Fruit fly (Drosophila melanogaster) whole organism, embryonic: ENCODE data around the gene ImpE1.
A peak's percentile ranks its signal among the peaks of the same experiment; 100 is the strongest.

Source experiments
- Adf1 ChIP-seq: fragments of 200-800 bp; sonication (Bioruptor generic); IDR thresholded peaks from 2 replicates; pipeline ENCODE4 v1.3.6; 2022; ENCODE audit warnings: missing biosample characterization, missing genetic modification characterization
- B-H2 ChIP-seq: fragments of 200-800 bp; sonication (Bioruptor generic); optimal IDR thresholded peaks from 2 replicates; lab custom pipeline; 2018; ENCODE audit warnings: missing biosample characterization, mild to moderate bottlenecking, missing genetic modification characterization
- CG10979 ChIP-seq: fragments of 200-800 bp; sonication (Bioruptor generic); optimal IDR thresholded peaks from 2 replicates; lab custom pipeline; 2018; ENCODE audit warnings: missing biosample characterization, mild to moderate bottlenecking, missing genetic modification characterization, moderate library complexity
- CG11247 ChIP-seq: fragments of 200-800 bp; sonication (Bioruptor generic); IDR thresholded peaks from 2 replicates; pipeline ENCODE4 v1.3.6; 2022; ENCODE audit warnings: missing biosample characterization, missing genetic modification characterization
- CG13775 ChIP-seq: fragments of 200-800 bp; sonication (Bioruptor generic); optimal IDR thresholded peaks from 3 replicates; lab custom pipeline; 2017; ENCODE audit warnings: missing biosample characterization, mild to moderate bottlenecking, missing genetic modification characterization
- CG17186 ChIP-seq: fragments of 200-800 bp; sonication (Bioruptor generic); optimal IDR thresholded peaks from 3 replicates; lab custom pipeline; 2017; ENCODE audit warnings: missing biosample characterization, missing genetic modification reagents, missing genetic modification characterization
- CG2129 ChIP-seq: fragments of 200-800 bp; sonication (Bioruptor generic); IDR thresholded peaks from 2 replicates; pipeline ENCODE4 v1.3.6; 2022; ENCODE audit warnings: missing biosample characterization, missing genetic modification characterization; ENCODE audit not compliant: partially characterized antibody
- CG2678 ChIP-seq: fragments of 200-800 bp; sonication (Bioruptor generic); optimal IDR thresholded peaks from 3 replicates; lab custom pipeline; 2019; ENCODE audit warnings: missing biosample characterization, mild to moderate bottlenecking, missing genetic modification characterization, moderate library complexity
- CG31388 ChIP-seq: fragments of 200-800 bp; sonication (Bioruptor generic); optimal IDR thresholded peaks from 2 replicates; lab custom pipeline; 2016; ENCODE audit warnings: missing biosample characterization, missing genetic modification characterization
- CG34224 ChIP-seq: fragments of 200-800 bp; sonication (Bioruptor generic); IDR thresholded peaks from 3 replicates; pipeline ENCODE4 v1.3.6; 2022; ENCODE audit warnings: missing biosample characterization, missing genetic modification characterization; ENCODE audit not compliant: partially characterized antibody
- CG4707 ChIP-seq: fragments of 200-800 bp; sonication (Bioruptor generic); optimal IDR thresholded peaks from 2 replicates; lab custom pipeline; 2018; ENCODE audit warnings: missing biosample characterization, mild to moderate bottlenecking, missing genetic modification characterization, moderate library complexity
- CG6683 ChIP-seq: fragments of 200-800 bp; sonication (Bioruptor generic); optimal IDR thresholded peaks from 2 replicates; lab custom pipeline; 2017; ENCODE audit warnings: missing biosample characterization, mild to moderate bottlenecking, missing genetic modification characterization, missing genetic modification reagents
- CG7372 ChIP-seq: fragments of 200-800 bp; sonication (Bioruptor generic); IDR thresholded peaks from 2 replicates; pipeline ENCODE4 v1.3.6; 2022; ENCODE audit warnings: missing biosample characterization, missing genetic modification characterization
- CG8089 ChIP-seq: fragments of 200-800 bp; sonication (Bioruptor generic); optimal IDR thresholded peaks from 3 replicates; lab custom pipeline; 2016; ENCODE audit warnings: missing biosample characterization, missing genetic modification characterization
- CG9437 ChIP-seq: fragments of 200-800 bp; sonication (Bioruptor generic); optimal IDR thresholded peaks from 2 replicates; lab custom pipeline; 2018; ENCODE audit warnings: missing biosample characterization, mild to moderate bottlenecking, missing genetic modification characterization
- CHES-1-like ChIP-seq: fragments of 200-800 bp; sonication (Bioruptor generic); optimal IDR thresholded peaks from 2 replicates; lab custom pipeline; 2016; ENCODE audit warnings: missing biosample characterization, missing genetic modification characterization
- Camta ChIP-seq: fragments of 200-800 bp; sonication (Bioruptor generic); optimal IDR thresholded peaks from 2 replicates; lab custom pipeline; 2016; ENCODE audit warnings: missing biosample characterization, missing genetic modification characterization
- CoRest ChIP-seq: fragments of 200-800 bp; sonication (Bioruptor generic); optimal IDR thresholded peaks from 3 replicates; lab custom pipeline; 2018; ENCODE audit warnings: missing biosample characterization, mild to moderate bottlenecking, missing genetic modification characterization, moderate library complexity
- Deaf1 ChIP-seq: fragments of 200-800 bp; optimal IDR thresholded peaks from 3 replicates; lab custom pipeline; 2019; ENCODE audit warnings: missing biosample characterization, mild to moderate bottlenecking, missing genetic modification characterization, moderate library complexity
- Dip2 ChIP-seq: fragments of 200-800 bp; sonication (Bioruptor generic); IDR thresholded peaks from 2 replicates; pipeline ENCODE4 v1.3.6; 2022; ENCODE audit warnings: missing biosample characterization, missing genetic modification characterization
- Doc2 ChIP-seq: fragments of 200-800 bp; sonication (Bioruptor generic); IDR thresholded peaks from 2 replicates; pipeline ENCODE4 v1.3.6; 2022; ENCODE audit warnings: missing biosample characterization, missing genetic modification characterization
- Doc3 ChIP-seq: fragments of 200-800 bp; sonication (Bioruptor generic); IDR thresholded peaks from 3 replicates; pipeline ENCODE4 v1.3.6; 2022; ENCODE audit warnings: missing biosample characterization, missing genetic modification characterization; ENCODE audit not compliant: partially characterized antibody
- Eip74EF ChIP-seq, 2 experiments: fragments of 200-800 bp in 1 of 2; fragments of >200 bp in 1 of 2; sonication (Bioruptor generic) in 1 of 2; optimal IDR thresholded peaks; 2 replicates each; lab custom pipeline; 2017 to 2019; ENCODE audit warnings: missing biosample characterization in 2 of 2, missing genetic modification characterization in 2 of 2, mild to moderate bottlenecking in 1 of 2, moderate library complexity in 1 of 2
- Gug ChIP-seq: fragments of 200-800 bp; sonication (Bioruptor generic); IDR thresholded peaks from 4 replicates; pipeline ENCODE4 v1.3.6; 2022; ENCODE audit warnings: missing biosample characterization, missing genetic modification characterization
- H15 ChIP-seq: fragments of 200-800 bp; sonication (Bioruptor generic); IDR thresholded peaks from 3 replicates; pipeline ENCODE4 v1.3.6; 2022; ENCODE audit warnings: missing biosample characterization, missing genetic modification characterization
- H2.0 ChIP-seq: fragments of 200-800 bp; sonication (Bioruptor generic); IDR thresholded peaks from 2 replicates; pipeline ENCODE4 v1.3.6; 2022; ENCODE audit warnings: missing biosample characterization, missing genetic modification characterization
- Lpt ChIP-seq: fragments of >200 bp; optimal IDR thresholded peaks from 2 replicates; lab custom pipeline; 2018; ENCODE audit warnings: missing biosample characterization, missing genetic modification characterization
- Neu2 ChIP-seq: fragments of 200-800 bp; sonication (Bioruptor generic); optimal IDR thresholded peaks from 3 replicates; lab custom pipeline; 2016; ENCODE audit warnings: missing biosample characterization, missing genetic modification characterization, borderline replicate concordance
- Oaz ChIP-seq: fragments of 200-800 bp; sonication (Bioruptor generic); IDR thresholded peaks from 2 replicates; pipeline ENCODE4 v1.3.6; 2022; ENCODE audit warnings: missing biosample characterization, missing genetic modification characterization
- TFAM ChIP-seq: fragments of 200-800 bp; sonication (Bioruptor generic); optimal IDR thresholded peaks from 2 replicates; lab custom pipeline; 2017; ENCODE audit warnings: missing biosample characterization, missing genetic modification characterization, inconsistent platforms
- Taf1 ChIP-seq: fragments of 200-800 bp; sonication (Bioruptor generic); IDR thresholded peaks from 2 replicates; pipeline ENCODE4 v1.3.6; 2022; ENCODE audit warnings: missing biosample characterization, missing genetic modification characterization
- Xbp1 ChIP-seq: fragments of 200-800 bp; sonication (Bioruptor generic); optimal IDR thresholded peaks from 3 replicates; lab custom pipeline; 2016; ENCODE audit warnings: missing biosample characterization, mild to moderate bottlenecking, missing genetic modification characterization
- bowl ChIP-seq: fragments of 200-800 bp; sonication (Bioruptor generic); IDR thresholded peaks from 2 replicates; pipeline ENCODE4 v1.3.6; 2022; ENCODE audit warnings: missing biosample characterization, missing genetic modification characterization
- caup ChIP-seq: fragments of 200-800 bp; sonication (Bioruptor generic); optimal IDR thresholded peaks from 3 replicates; lab custom pipeline; 2017; ENCODE audit warnings: missing biosample characterization, mild to moderate bottlenecking, missing genetic modification characterization, moderate library complexity; ENCODE audit not compliant: severe bottlenecking
- dati ChIP-seq: fragments of 200-800 bp; sonication (Bioruptor generic); IDR thresholded peaks from 2 replicates; pipeline ENCODE4 v1.3.6; 2022; ENCODE audit warnings: missing biosample characterization, missing genetic modification characterization
- dmrt99B ChIP-seq: fragments of 200-800 bp; sonication (Bioruptor generic); optimal IDR thresholded peaks from 2 replicates; lab custom pipeline; 2018; ENCODE audit warnings: missing biosample characterization, mild to moderate bottlenecking, missing genetic modification characterization, moderate library complexity
- emc ChIP-seq: fragments of 200-800 bp; sonication (Bioruptor generic); optimal IDR thresholded peaks from 2 replicates; lab custom pipeline; 2016; ENCODE audit warnings: missing biosample characterization, missing genetic modification characterization
- exex ChIP-seq: fragments of 200-800 bp; sonication (Bioruptor generic); optimal IDR thresholded peaks from 4 replicates; lab custom pipeline; 2018; ENCODE audit warnings: missing biosample characterization, mild to moderate bottlenecking, missing genetic modification characterization, moderate library complexity
- fd3F ChIP-seq: fragments of 200-800 bp; sonication (Bioruptor generic); optimal IDR thresholded peaks from 2 replicates; lab custom pipeline; 2018; ENCODE audit warnings: missing biosample characterization, mild to moderate bottlenecking, missing genetic modification characterization, moderate library complexity
- h ChIP-seq: fragments of >200 bp; optimal IDR thresholded peaks from 2 replicates; lab custom pipeline; 2017
- lab ChIP-seq: fragments of 200-800 bp; sonication (Bioruptor generic); optimal IDR thresholded peaks from 3 replicates; lab custom pipeline; 2017; ENCODE audit warnings: missing biosample characterization, missing genetic modification characterization, mild to moderate bottlenecking, moderate library complexity, missing genetic modification reagents
- nom ChIP-seq: fragments of 200-800 bp; sonication (Bioruptor generic); optimal IDR thresholded peaks from 2 replicates; lab custom pipeline; 2017; ENCODE audit warnings: missing biosample characterization, missing genetic modification characterization, mild to moderate bottlenecking, moderate library complexity, missing genetic modification reagents
- phol ChIP-seq: fragments of 200-800 bp; sonication (Bioruptor generic); optimal IDR thresholded peaks from 3 replicates; lab custom pipeline; 2018; ENCODE audit warnings: missing biosample characterization, mild to moderate bottlenecking, missing genetic modification characterization, moderate library complexity
- prd ChIP-seq, 3 experiments: fragments of >200 bp in 2 of 3; fragments of 200-800 bp in 1 of 3; sonication (Bioruptor generic) in 1 of 3; optimal IDR thresholded peaks in 2 of 3; IDR thresholded peaks in 1 of 3; 2 replicates in 2 of 3; 3 replicates in 1 of 3; pipeline versions ENCODE4 v1.3.6 to Lab custom; 2017 to 2022; ENCODE audit warnings: missing biosample characterization in 1 of 3, missing genetic modification characterization in 1 of 3
- pum ChIP-seq: fragments of 200-800 bp; sonication (Bioruptor generic); optimal IDR thresholded peaks from 2 replicates; lab custom pipeline; 2016; ENCODE audit warnings: missing biosample characterization, missing genetic modification characterization
- sens-2 ChIP-seq: fragments of 200-800 bp; sonication (Bioruptor generic); IDR thresholded peaks from 2 replicates; pipeline ENCODE4 v1.3.6; 2022; ENCODE audit warnings: missing biosample characterization, missing genetic modification characterization
- ttk ChIP-seq: fragments of 200-800 bp; sonication (Bioruptor generic); IDR thresholded peaks from 2 replicates; pipeline ENCODE4 v2.1.2; 2022; ENCODE audit warnings: missing biosample characterization, missing genetic modification characterization

Gene ImpE1

DNA sequence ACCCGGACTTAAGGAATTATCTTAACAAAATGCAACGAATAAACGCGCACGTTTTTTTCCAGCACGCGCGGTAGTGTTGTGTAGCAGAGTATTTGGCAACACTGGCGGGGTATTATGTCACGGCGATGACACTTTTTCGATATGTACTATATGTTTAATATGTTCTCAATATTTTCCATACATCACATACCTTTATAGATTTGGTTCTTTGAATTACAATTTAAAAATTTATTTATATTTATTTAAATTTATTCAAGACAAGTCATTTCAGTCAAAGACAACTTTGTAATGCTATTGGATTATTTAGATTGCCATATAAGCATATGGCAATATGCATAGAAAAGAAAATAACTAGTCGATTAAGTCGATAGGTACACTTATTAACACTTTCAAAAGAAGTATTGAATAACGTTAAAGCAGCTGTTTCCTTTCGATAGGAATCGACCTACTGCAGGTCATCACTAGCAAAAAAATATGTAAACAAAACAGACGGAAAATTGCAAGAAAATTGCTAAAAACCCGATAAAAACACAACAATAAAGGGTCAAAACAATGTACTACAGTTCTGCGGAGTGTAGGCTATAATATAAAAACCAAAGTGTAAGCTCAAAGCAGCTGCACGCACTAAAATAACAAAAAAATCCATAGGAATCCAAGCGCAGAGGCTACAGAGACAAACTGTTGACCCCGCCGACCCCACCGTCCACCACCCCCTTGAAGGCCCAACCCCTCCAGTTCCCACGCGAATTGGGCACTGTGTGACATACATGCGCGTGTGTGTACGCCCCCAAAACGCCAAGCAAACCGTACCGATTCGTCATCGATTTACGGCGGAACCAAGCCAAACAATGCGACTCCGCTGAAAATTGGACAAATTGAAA, 25.9 kb upstream of the ImpE1 start, which contains the start of the genes CG7182 and GAPcenA (continued):
- TF ChIP-seq Dip2, result no peak
- peak; percentile 86 for TF ChIP-seq CoRest (tag; lab: Kevin White, UChicago)
- TF ChIP-seq CG8089 (GFP tag; lab: Kevin White, UChicago), result no peak
- TF ChIP-seq CG13775 (GFP tag; lab: Kevin White, UChicago), result peak; percentile 79
- peak; percentile 77 for TF ChIP-seq phol (tag; lab: Kevin White, UChicago)
- peak; percentile 56 for TF ChIP-seq CG10979 (tag; lab: Kevin White, UChicago)
- no peak for TF ChIP-seq TFAM (GFP tag; lab: Kevin White, UChicago)
- 0 out of 2 replicates have a peak, but pooled peaks have one; percentile 10 for TF ChIP-seq ttk (GFP tag; lab: Robert Waterston, UW)
- TF ChIP-seq h (lab: Kevin White, UChicago), result no peak
- TF ChIP-seq H15 (GFP tag; lab: Robert Waterston, UW), result 0 out of 3 replicates have a peak, but pooled peaks have one; percentile 27
- TF ChIP-seq lab (GFP tag; lab: Kevin White, UChicago), result peak; percentile 83
- TF ChIP-seq CG34224 (GFP tag; lab: Robert Waterston, UW), result peak; percentile 43; the same call in 1 of the 3 replicates
- TF ChIP-seq Neu2, result no peak
- peak; percentile 4 for TF ChIP-seq pum (GFP tag; lab: Kevin White, UChicago)
- peak; percentile 70 for TF ChIP-seq Xbp1
- TF ChIP-seq Deaf1, result no peak
- TF ChIP-seq prd (optimal IDR thresholded peaks at IDR 0.05; lab: Kevin White, UChicago), result no peak
- no peak; the same call in 2 of the 3 replicates for TF ChIP-seq prd (GFP tag; IDR thresholded peaks at IDR 0.05; lab: Robert Waterston, UW)
- TF ChIP-seq Camta (GFP tag; lab: Kevin White, UChicago), result peak; percentile 26
- no peak for TF ChIP-seq dati (GFP tag; lab: Robert Waterston, UW)
- peak; percentile 24 for TF ChIP-seq CG31388 (GFP tag; lab: Kevin White, UChicago)
- TF ChIP-seq CHES-1-like (GFP tag; lab: Kevin White, UChicago), result no peak
- TF ChIP-seq CG4707 (GFP tag; lab: Kevin White, UChicago), result no peak
- peak; percentile 51 for TF ChIP-seq dmrt99B (tag; lab: Kevin White, UChicago)
- TF ChIP-seq caup (GFP tag; lab: Kevin White, UChicago), result peak; percentile 70
- peak; percentile 68 for TF ChIP-seq fd3F
- no peak for TF ChIP-seq bowl (GFP tag; lab: Robert Waterston, UW)
- TF ChIP-seq B-H2 (GFP tag; lab: Kevin White, UChicago), result peak; percentile 83
- TF ChIP-seq Adf1, result no peak; the same call in 1 of the 2 replicates
- TF ChIP-seq CG7372 (GFP tag; lab: Robert Waterston, UW), result no peak; the same call in 1 of the 2 replicates
- TF ChIP-seq Lpt (GFP tag; lab: Kevin White, UChicago), result no peak
- 0 out of 3 replicates have a peak, but pooled peaks have one; percentile 48 for TF ChIP-seq Doc3 (GFP tag; lab: Robert Waterston, UW)
- TF ChIP-seq Doc2 (GFP tag; lab: Robert Waterston, UW), result no peak
- TF ChIP-seq nom, result peak; percentile 18
- TF ChIP-seq H2.0 (GFP tag; lab: Robert Waterston, UW), result no peak
- TF ChIP-seq CG2678, result peak; percentile 82
- TF ChIP-seq Taf1 (GFP tag; lab: Robert Waterston, UW), result no peak
- TF ChIP-seq Oaz (GFP tag; lab: Robert Waterston, UW), result no peak
- no peak for TF ChIP-seq CG17186 (GFP tag; lab: Kevin White, UChicago)
- TF ChIP-seq exex (tag; lab: Kevin White, UChicago), result peak; percentile 31
- 0 out of 2 replicates have a peak, but pooled peaks have one; percentile 31 for TF ChIP-seq CG2129
- TF ChIP-seq CG11247 (GFP tag; lab: Robert Waterston, UW), result no peak
- TF ChIP-seq CG6683 (GFP tag; lab: Kevin White, UChicago), result peak; percentile 47
- peak; percentile 24; the same call in 1 of the 4 replicates for TF ChIP-seq Gug (GFP tag; lab: Robert Waterston, UW)
- no peak for TF ChIP-seq sens-2 (GFP tag; lab: Robert Waterston, UW)
- TF ChIP-seq emc (GFP tag; lab: Kevin White, UChicago), result no peak
- TF ChIP-seq Eip74EF (GFP tag; optimal IDR thresholded peaks at IDR 0.05; lab: Kevin White, UChicago), result peak in 1 of 2 experiments; percentile 38
- peak; percentile 67 for TF ChIP-seq CG9437 (GFP tag; lab: Kevin White, UChicago)
